Fruit fly (Drosophila melanogaster) whole organism: ENCODE results near the gene MTF-1.

ENCODE experiments used
- CG8478 ChIP-seq: fragments of >200 bp; optimal IDR thresholded peaks from 2 replicates; lab custom pipeline; 2018; ENCODE audit warnings: inconsistent platforms
- Dll ChIP-seq: fragments of >200 bp; optimal IDR thresholded peaks from 2 replicates; lab custom pipeline; 2017

- TF ChIP-seq CG8478 (no peak), Dll (lab: Kevin White, UChicago) (no peak)
Observed at dm6 chr3L:9462794-9463193, 32.7 kb downstream of the MTF-1 start.
